Fruit fly (Drosophila melanogaster): ENCODE measurements around the gene mtg.

Gene mtg

dm6 chr3R:8306927-8307261, 56.6 kb downstream of the mtg start:
- TF ChIP-seq CG13204 (GFP tag; optimal IDR thresholded peaks at IDR 0.05) (no peak), CG8159 (tag; optimal IDR thresholded peaks at IDR 0.05) (no peak)

- no peak for TF ChIP-seq Pif1B (GFP tag; optimal IDR thresholded peaks at IDR 0.05)
- TF ChIP-seq rn (GFP tag; IDR thresholded peaks at IDR 0.05) = no peak
- no peak for TF ChIP-seq CG8159 (tag; optimal IDR thresholded peaks at IDR 0.05)
- no peak for TF ChIP-seq CG10348 (GFP tag; IDR thresholded peaks at IDR 0.05)
- TF ChIP-seq CG15710 (tag; optimal IDR thresholded peaks at IDR 0.05) = no peak
- no peak for TF ChIP-seq CG14655 (GFP tag; optimal IDR thresholded peaks at IDR 0.05)
- no peak for TF ChIP-seq EcR (GFP tag; optimal IDR thresholded peaks at IDR 0.05)
- TF ChIP-seq CG17806 (tag; optimal IDR thresholded peaks at IDR 0.05) = no peak
Measured at dm6 chr3R:8307283-8307682, 57.0 kb downstream of the mtg start.

dm6 chr3R:8308515-8308959, 58.2 kb downstream of the mtg start, which contains the start of gene tex:
Gene tex (minus strand): TSS chr3R:8308645.
- no peak for TF ChIP-seq CG9948 (tag; optimal IDR thresholded peaks at IDR 0.05)
- no peak for TF ChIP-seq CG14655 (GFP tag; optimal IDR thresholded peaks at IDR 0.05)
- TF ChIP-seq CG10348 (GFP tag; IDR thresholded peaks at IDR 0.05) = no peak
- no peak for TF ChIP-seq CG8159 (tag; optimal IDR thresholded peaks at IDR 0.05)

Data from whole organism, pupa.